Fruit fly (Drosophila melanogaster): Measurements from ENCODE around the gene Eip74EF.

The Eip74EF gene

dm6 chr3L:17615838-17616237, 3.3 kb downstream of the Eip74EF start (continued):
- TF ChIP-seq ara (GFP tag; IDR thresholded peaks at IDR 0.05): no peak
- no peak for TF ChIP-seq ham (GFP tag; IDR thresholded peaks at IDR 0.05)
- TF ChIP-seq Med (GFP tag): peak; percentile 49
- no peak for TF ChIP-seq CG3065 (GFP tag; optimal IDR thresholded peaks at IDR 0.05)
- TF ChIP-seq mirr (GFP tag; optimal IDR thresholded peaks at IDR 0.05): peak; percentile 43
- TF ChIP-seq aop (GFP tag; IDR thresholded peaks at IDR 0.05): no peak
- no peak for TF ChIP-seq toy (GFP tag; IDR thresholded peaks at IDR 0.05)
- TF ChIP-seq B-H2 (GFP tag; optimal IDR thresholded peaks at IDR 0.05): no peak
- no peak for TF ChIP-seq Sox100B (GFP tag; optimal IDR thresholded peaks at IDR 0.05)
- TF ChIP-seq CG12299 (tag; optimal IDR thresholded peaks at IDR 0.05): no peak
- no peak for TF ChIP-seq CG10654 (GFP tag; optimal IDR thresholded peaks at IDR 0.05)
- no peak for TF ChIP-seq ro (GFP tag; IDR thresholded peaks at IDR 0.05)
- TF ChIP-seq CG12942 (GFP tag; optimal IDR thresholded peaks at IDR 0.05): no peak
- TF ChIP-seq CG6654 (GFP tag; optimal IDR thresholded peaks at IDR 0.05): no peak
- no peak for TF ChIP-seq CG31441 (GFP tag; IDR thresholded peaks at IDR 0.05)
- no peak for TF ChIP-seq CG10431 (GFP tag; optimal IDR thresholded peaks at IDR 0.05)
- TF ChIP-seq pb (GFP tag; optimal IDR thresholded peaks at IDR 0.05): no peak
- TF ChIP-seq Dip3 (GFP tag; optimal IDR thresholded peaks at IDR 0.05): no peak
- no peak for TF ChIP-seq CG11560 (tag; IDR thresholded peaks at IDR 0.05)
- TF ChIP-seq CG7786 (GFP tag; optimal IDR thresholded peaks at IDR 0.05): no peak
- no peak for TF ChIP-seq sim (GFP tag; IDR thresholded peaks at IDR 0.05)
- TF ChIP-seq CG30431 (GFP tag; optimal IDR thresholded peaks at IDR 0.05): no peak
- TF ChIP-seq Vsx1 (GFP tag; optimal IDR thresholded peaks at IDR 0.05): peak; percentile 41
- TF ChIP-seq CG17912 (GFP tag; optimal IDR thresholded peaks at IDR 0.05): no peak
- no peak for TF ChIP-seq btn (GFP tag; optimal IDR thresholded peaks at IDR 0.05)
- no peak for TF ChIP-seq CG13775 (GFP tag; optimal IDR thresholded peaks at IDR 0.05)
- no peak for TF ChIP-seq psq (GFP tag; optimal IDR thresholded peaks at IDR 0.05)
- no peak for TF ChIP-seq sc (optimal IDR thresholded peaks at IDR 0.05)
- TF ChIP-seq sc (GFP tag; optimal IDR thresholded peaks at IDR 0.05): no peak
- TF ChIP-seq Eip74EF (GFP tag; optimal IDR thresholded peaks at IDR 0.05): peak in 1 of 2 experiments; percentile 71
- TF ChIP-seq CG34376 (GFP tag; optimal IDR thresholded peaks at IDR 0.05): no peak
- TF ChIP-seq sd (tag; optimal IDR thresholded peaks at IDR 0.05): peak; percentile 88
- TF ChIP-seq GATAe (GFP tag; conservative IDR thresholded peaks at IDR 0.05): 0 out of 2 replicates have a peak, but pooled peaks have one; percentile 28

dm6 chr3L:17615286-17615685, 3.8 kb downstream of the Eip74EF start:
- TF ChIP-seq CG32532 (GFP tag; IDR thresholded peaks at IDR 0.05) (no peak), chinmo (GFP tag; IDR thresholded peaks at IDR 0.05; ENCODE audit: partially characterized antibody) (peak; percentile 76; the same call in 2 of the 4 replicates), z (GFP tag; IDR thresholded peaks at IDR 0.05) (peak; percentile 60; the same call in 2 of the 3 replicates), CG16863 (GFP tag; optimal IDR thresholded peaks at IDR 0.05) (no peak), hkb (optimal IDR thresholded peaks at IDR 0.05) (peak; percentile 20), hkb (GFP tag; IDR thresholded peaks at IDR 0.05) (no peak), ara (GFP tag; IDR thresholded peaks at IDR 0.05) (0 out of 2 replicates have a peak, but pooled peaks have one; percentile 10), CHES-1-like (GFP tag; optimal IDR thresholded peaks at IDR 0.05) (no peak), al (GFP tag; IDR thresholded peaks at IDR 0.05) (no peak), ftz-f1 (GFP tag; optimal IDR thresholded peaks at IDR 0.05) (peak; percentile 87), ac (GFP tag; optimal IDR thresholded peaks at IDR 0.05) (no peak), Hr78 (GFP tag; optimal IDR thresholded peaks at IDR 0.05) (peak in 1 of 2 experiments; percentile 4), pros (GFP tag; optimal IDR thresholded peaks at IDR 0.05) (peak; percentile 19), Eip74EF (GFP tag; optimal IDR thresholded peaks at IDR 0.05) (peak in 1 of 2 experiments; percentile 18), Med (GFP tag) (peak; percentile 54), Ravus (GFP tag; IDR thresholded peaks at IDR 0.05) (no peak)
